Fruit fly (Drosophila melanogaster): ENCODE measurements around the gene Tpt.

Gene Tpt

dm6 chr3L:8360643-8361110 lies 44.4 kb downstream of the Tpt start, which contains the start of gene Idh (continued):
- TF ChIP-seq Spps (tag; optimal IDR thresholded peaks at IDR 0.05) = no peak
- peak; percentile 52; the same call in 1 of the 2 replicates for TF ChIP-seq vvl (GFP tag; IDR thresholded peaks at IDR 0.05)
- peak; percentile 35 for TF ChIP-seq CG17568 (GFP tag; optimal IDR thresholded peaks at IDR 0.05)
- no peak for TF ChIP-seq CG8089 (GFP tag; optimal IDR thresholded peaks at IDR 0.05)
- no peak for TF ChIP-seq TFAM (GFP tag; optimal IDR thresholded peaks at IDR 0.05)
- TF ChIP-seq CG9932 (GFP tag; IDR thresholded peaks at IDR 0.05) = peak; percentile 34
- no peak for TF ChIP-seq en (GFP tag; optimal IDR thresholded peaks at IDR 0.05)
- TF ChIP-seq Ravus (GFP tag; IDR thresholded peaks at IDR 0.05) = no peak
- no peak for TF ChIP-seq CG33557 (GFP tag; optimal IDR thresholded peaks at IDR 0.05)
- TF ChIP-seq Scr (GFP tag; IDR thresholded peaks at IDR 0.05; ENCODE audit: partially characterized antibody) = no peak
- TF ChIP-seq grn (GFP tag; optimal IDR thresholded peaks at IDR 0.05) = peak; percentile 54
- TF ChIP-seq Hr39 (optimal IDR thresholded peaks at IDR 0.05) = no peak
- TF ChIP-seq CG3995 (GFP tag; optimal IDR thresholded peaks at IDR 0.05) = no peak
- TF ChIP-seq CG12071 (GFP tag; optimal IDR thresholded peaks at IDR 0.05) = peak; percentile 41
- TF ChIP-seq Dp (GFP tag; optimal IDR thresholded peaks at IDR 0.05) = peak; percentile 99
- 0 out of 3 replicates have a peak, but pooled peaks have one; percentile 31 for TF ChIP-seq CG6791 (GFP tag; IDR thresholded peaks at IDR 0.05; ENCODE audit: partially characterized antibody)
- TF ChIP-seq btn (GFP tag; optimal IDR thresholded peaks at IDR 0.05) = no peak
- TF ChIP-seq tna (GFP tag; IDR thresholded peaks at IDR 0.05; ENCODE audit: partially characterized antibody) = 0 out of 2 replicates have a peak, but pooled peaks have one; percentile 45
- no peak for TF ChIP-seq Fer1 (GFP tag; optimal IDR thresholded peaks at IDR 0.05)
- TF ChIP-seq CG3065 (GFP tag; optimal IDR thresholded peaks at IDR 0.05) = no peak
- no peak for TF ChIP-seq lmd (GFP tag; IDR thresholded peaks at IDR 0.05)
- no peak for TF ChIP-seq CkIIα-i1 (GFP tag; IDR thresholded peaks at IDR 0.05)
- no peak for TF ChIP-seq tap (tag; optimal IDR thresholded peaks at IDR 0.05)
- TF ChIP-seq disco-r (GFP tag; optimal IDR thresholded peaks at IDR 0.05) = peak; percentile 7
- peak; percentile 42 for TF ChIP-seq Hey (tag; optimal IDR thresholded peaks at IDR 0.05)
- no peak for TF ChIP-seq CG2712 (tag; optimal IDR thresholded peaks at IDR 0.05)
- peak; percentile 17 for TF ChIP-seq Meics (GFP tag; optimal IDR thresholded peaks at IDR 0.05)
- no peak for TF ChIP-seq Tbp (GFP tag; optimal IDR thresholded peaks at IDR 0.05)
- TF ChIP-seq pfk (GFP tag; optimal IDR thresholded peaks at IDR 0.05) = no peak
- TF ChIP-seq Rx (GFP tag; IDR thresholded peaks at IDR 0.05) = no peak
- TF ChIP-seq CG10147 (GFP tag; optimal IDR thresholded peaks at IDR 0.05) = peak; percentile 5
- no peak for TF ChIP-seq CG4282 (GFP tag; optimal IDR thresholded peaks at IDR 0.05)
- no peak for TF ChIP-seq CG3847 (GFP tag; IDR thresholded peaks at IDR 0.05)
- TF ChIP-seq run (tag; optimal IDR thresholded peaks at IDR 0.05) = no peak
- TF ChIP-seq CG4404 (GFP tag; IDR thresholded peaks at IDR 0.05) = no peak
- TF ChIP-seq Sin3A (optimal IDR thresholded peaks at IDR 0.05) = no peak
- 0 out of 2 replicates have a peak, but pooled peaks have one; percentile 14 for TF ChIP-seq CG11247 (GFP tag; IDR thresholded peaks at IDR 0.05)
- TF ChIP-seq Deaf1 (tag; optimal IDR thresholded peaks at IDR 0.05) = peak; percentile 38
- TF ChIP-seq CG34376 (GFP tag; optimal IDR thresholded peaks at IDR 0.05) = peak; percentile 96
- peak; percentile 2 for TF ChIP-seq BtbVII (GFP tag; optimal IDR thresholded peaks at IDR 0.05)
- TF ChIP-seq nerfin-1 (tag; optimal IDR thresholded peaks at IDR 0.05) = no peak
- 0 out of 2 replicates have a peak, but pooled peaks have one; percentile 28 for TF ChIP-seq ara (GFP tag; IDR thresholded peaks at IDR 0.05)
- TF ChIP-seq CG11085 (GFP tag; IDR thresholded peaks at IDR 0.05) = no peak
- TF ChIP-seq Dbx (GFP tag; IDR thresholded peaks at IDR 0.05) = no peak; the same call in 2 of the 3 replicates
- peak; percentile 41 for TF ChIP-seq CG13894 (tag; optimal IDR thresholded peaks at IDR 0.05)
- no peak for TF ChIP-seq CG4707 (GFP tag; optimal IDR thresholded peaks at IDR 0.05)
- TF ChIP-seq CG13123 (GFP tag; optimal IDR thresholded peaks at IDR 0.05) = no peak
- no peak for TF ChIP-seq CG17361 (GFP tag; IDR thresholded peaks at IDR 0.05)
- TF ChIP-seq kni (GFP tag; optimal IDR thresholded peaks at IDR 0.05) = peak; percentile 89
- TF ChIP-seq PHDP (tag; optimal IDR thresholded peaks at IDR 0.05) = peak; percentile 51
- peak; percentile 13 for TF ChIP-seq salm (tag; optimal IDR thresholded peaks at IDR 0.05)
- no peak for TF ChIP-seq CG4424 (GFP tag; optimal IDR thresholded peaks at IDR 0.05)

Data from whole organism, embryonic.